Fruit fly (Drosophila melanogaster): ENCODE results near the gene UGP.

UGP gene

dm6 chr3L:9401354-9402156 is 42.8 kb upstream of the UGP start:
- TF ChIP-seq CG11294 (GFP tag; IDR thresholded peaks at IDR 0.05) (no peak), dac (GFP tag; optimal IDR thresholded peaks at IDR 0.05) (no peak), CG9139 (GFP tag; optimal IDR thresholded peaks at IDR 0.05) (peak; percentile 13), CG3919 (GFP tag; optimal IDR thresholded peaks at IDR 0.05) (no peak), CG32006 (GFP tag; optimal IDR thresholded peaks at IDR 0.05) (no peak), vri (GFP tag; optimal IDR thresholded peaks at IDR 0.05) (peak; percentile 67), CG6792 (GFP tag; optimal IDR thresholded peaks at IDR 0.05) (no peak), achi (GFP tag; optimal IDR thresholded peaks at IDR 0.05) (no peak), Ets96B (tag; optimal IDR thresholded peaks at IDR 0.05) (no peak), Eip75B (GFP tag; optimal IDR thresholded peaks at IDR 0.05) (no peak), ss (GFP tag; optimal IDR thresholded peaks at IDR 0.05) (peak; percentile 44 to 72), Eip78C (GFP tag) (no peak), Eip93F (GFP tag; optimal IDR thresholded peaks at IDR 0.05) (no peak), CG16779 (tag; optimal IDR thresholded peaks at IDR 0.05) (peak; percentile 15), Sox15 (GFP tag; optimal IDR thresholded peaks at IDR 0.05) (no peak), fkh (GFP tag; optimal IDR thresholded peaks at IDR 0.05) (peak; percentile 1), CG1621 (tag; optimal IDR thresholded peaks at IDR 0.05) (peak; percentile 30), OdsH (GFP tag; optimal IDR thresholded peaks at IDR 0.05) (no peak), CG8119 (GFP tag; IDR thresholded peaks at IDR 0.05) (no peak), CG10631 (GFP tag; optimal IDR thresholded peaks at IDR 0.05) (no peak), Gug (GFP tag; IDR thresholded peaks at IDR 0.05) (no peak), CG6163 (GFP tag; IDR thresholded peaks at IDR 0.05) (peak; percentile 56; the same call in 2 of the 3 replicates)

dm6 chr3L:9400697-9401353 is 42.1 kb upstream of the UGP start:
- no peak for TF ChIP-seq salr (GFP tag; optimal IDR thresholded peaks at IDR 0.05)
- TF ChIP-seq dac (GFP tag; optimal IDR thresholded peaks at IDR 0.05): no peak
- TF ChIP-seq CG1621 (tag; optimal IDR thresholded peaks at IDR 0.05): peak; percentile 58
- no peak for TF ChIP-seq CG11902 (GFP tag; optimal IDR thresholded peaks at IDR 0.05)
- no peak for TF ChIP-seq CG8632 (GFP tag; optimal IDR thresholded peaks at IDR 0.05)
- TF ChIP-seq CG11294 (GFP tag; IDR thresholded peaks at IDR 0.05): no peak
- 0 out of 3 replicates have a peak, but pooled peaks have one; percentile 24 for TF ChIP-seq CG6163 (GFP tag; IDR thresholded peaks at IDR 0.05)
- peak; percentile 43; the same call in 1 of the 2 replicates for TF ChIP-seq CG15336 (GFP tag; IDR thresholded peaks at IDR 0.05)
- no peak for TF ChIP-seq Sox15 (GFP tag; optimal IDR thresholded peaks at IDR 0.05)

DNA sequence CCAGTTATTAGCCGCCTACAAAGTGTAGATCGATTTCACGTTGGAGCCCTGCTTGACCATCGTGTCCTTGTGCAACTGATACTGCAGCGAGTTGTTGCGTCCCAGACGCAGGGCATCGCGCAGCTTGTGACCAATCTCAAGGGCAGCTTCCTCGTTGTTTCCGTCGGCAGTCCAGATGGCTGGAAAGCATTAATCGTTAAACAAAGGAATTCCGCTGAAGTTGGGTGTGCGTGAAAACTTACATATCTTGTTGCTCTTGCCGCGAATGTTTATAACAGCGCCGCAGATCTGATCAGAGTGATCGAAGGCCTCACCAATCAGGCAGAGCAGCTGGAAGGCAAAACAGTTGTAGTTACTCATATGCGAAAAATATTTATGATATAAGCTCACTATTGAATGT is 41.1 kb upstream of the UGP start:
- no peak for TF ChIP-seq ss (GFP tag; optimal IDR thresholded peaks at IDR 0.05)
- TF ChIP-seq fd85E (GFP tag; optimal IDR thresholded peaks at IDR 0.05): no peak
- no peak for TF ChIP-seq Lpt (GFP tag; optimal IDR thresholded peaks at IDR 0.05)
- TF ChIP-seq CG1621 (tag; optimal IDR thresholded peaks at IDR 0.05): peak; percentile 55
- TF ChIP-seq Ets21C (GFP tag; optimal IDR thresholded peaks at IDR 0.05): no peak
- TF ChIP-seq fd59A (GFP tag; optimal IDR thresholded peaks at IDR 0.05): no peak
- TF ChIP-seq Ets96B (tag; optimal IDR thresholded peaks at IDR 0.05): no peak
- TF ChIP-seq CG6808 (GFP tag; optimal IDR thresholded peaks at IDR 0.05): no peak
- no peak for TF ChIP-seq net (GFP tag; optimal IDR thresholded peaks at IDR 0.05)
- peak; percentile 13 for TF ChIP-seq Sox14 (GFP tag; optimal IDR thresholded peaks at IDR 0.05)

Data from whole organism, prepupa.